Fruit fly (Drosophila melanogaster) whole organism, embryonic: Measurements from ENCODE around the gene mRpS2.

Experiments
- B-H2 ChIP-seq: fragments of 200-800 bp; sonication (Bioruptor generic); optimal IDR thresholded peaks from 2 replicates; lab custom pipeline; 2018; ENCODE audit warnings: missing biosample characterization, mild to moderate bottlenecking, missing genetic modification characterization
- BEAF-32 ChIP-seq: fragments of 200-800 bp; sonication (Bioruptor generic); optimal IDR thresholded peaks from 3 replicates; lab custom pipeline; 2017; ENCODE audit warnings: missing biosample characterization, missing genetic modification characterization, mild to moderate bottlenecking, moderate library complexity, missing genetic modification reagents
- CG11560 ChIP-seq: fragments of 200-800 bp; sonication (Bioruptor generic); IDR thresholded peaks from 3 replicates; pipeline ENCODE4 v1.3.6; 2022; ENCODE audit warnings: missing biosample characterization, missing genetic modification characterization
- CG13123 ChIP-seq: fragments of 200-800 bp; sonication (Bioruptor generic); optimal IDR thresholded peaks from 2 replicates; lab custom pipeline; 2016; ENCODE audit warnings: missing biosample characterization, missing genetic modification characterization
- CG14441 ChIP-seq: fragments of 200-800 bp; sonication (Bioruptor generic); IDR thresholded peaks from 2 replicates; pipeline ENCODE4 v1.3.6; 2022; ENCODE audit warnings: missing biosample characterization, missing genetic modification characterization
- CG2889 ChIP-seq: fragments of 200-800 bp; sonication (Bioruptor generic); IDR thresholded peaks from 3 replicates; pipeline ENCODE4 v1.3.6; 2022; ENCODE audit warnings: missing biosample characterization, missing genetic modification characterization
- CG31365 ChIP-seq: fragments of 200-800 bp; sonication (Bioruptor generic); optimal IDR thresholded peaks from 2 replicates; lab custom pipeline; 2018; ENCODE audit warnings: missing biosample characterization, mild to moderate bottlenecking, missing genetic modification characterization
- CG34376 ChIP-seq: fragments of 200-800 bp; sonication (Bioruptor generic); optimal IDR thresholded peaks from 2 replicates; lab custom pipeline; 2018; ENCODE audit warnings: missing biosample characterization, mild to moderate bottlenecking, missing genetic modification characterization
- CG42726 ChIP-seq: fragments of 200-800 bp; sonication (Bioruptor generic); IDR thresholded peaks from 2 replicates; pipeline ENCODE4 v1.3.6; 2022; ENCODE audit warnings: missing biosample characterization, missing genetic modification characterization; ENCODE audit not compliant: partially characterized antibody
- CG43689 ChIP-seq: fragments of 200-800 bp; sonication (Bioruptor generic); IDR thresholded peaks from 2 replicates; pipeline ENCODE4 v1.3.6; 2022; ENCODE audit warnings: missing biosample characterization, missing genetic modification characterization
- CG4424 ChIP-seq: fragments of 200-800 bp; sonication (Bioruptor generic); optimal IDR thresholded peaks from 3 replicates; lab custom pipeline; 2016; ENCODE audit warnings: missing biosample characterization, missing genetic modification characterization
- CG4730 ChIP-seq: fragments of 200-800 bp; sonication (Bioruptor generic); IDR thresholded peaks from 2 replicates; pipeline ENCODE4 v1.3.6; 2022; ENCODE audit warnings: missing biosample characterization, missing genetic modification characterization
- CG6683 ChIP-seq: fragments of 200-800 bp; sonication (Bioruptor generic); optimal IDR thresholded peaks from 2 replicates; lab custom pipeline; 2017; ENCODE audit warnings: missing biosample characterization, mild to moderate bottlenecking, missing genetic modification characterization, missing genetic modification reagents
- CG7372 ChIP-seq: fragments of 200-800 bp; sonication (Bioruptor generic); IDR thresholded peaks from 2 replicates; pipeline ENCODE4 v1.3.6; 2022; ENCODE audit warnings: missing biosample characterization, missing genetic modification characterization
- CG7786 ChIP-seq: fragments of 200-800 bp; sonication (Bioruptor generic); optimal IDR thresholded peaks from 2 replicates; lab custom pipeline; 2016; ENCODE audit warnings: missing biosample characterization, missing genetic modification characterization
- CG8478 ChIP-seq: fragments of >200 bp; optimal IDR thresholded peaks from 2 replicates; lab custom pipeline; 2018
- CG9727 ChIP-seq: fragments of 200-800 bp; sonication (Bioruptor generic); optimal IDR thresholded peaks from 3 replicates; lab custom pipeline; 2017; ENCODE audit warnings: missing biosample characterization, mild to moderate bottlenecking, missing genetic modification characterization
- CG9817 ChIP-seq: fragments of 200-800 bp; sonication (Bioruptor generic); optimal IDR thresholded peaks from 2 replicates; lab custom pipeline; 2018; ENCODE audit warnings: missing biosample characterization, mild to moderate bottlenecking, missing genetic modification characterization, moderate library complexity
- Eip74EF ChIP-seq, 2 experiments: fragments of 200-800 bp in 1 of 2; fragments of >200 bp in 1 of 2; sonication (Bioruptor generic) in 1 of 2; optimal IDR thresholded peaks; 2 replicates each; lab custom pipeline; 2017 to 2019; ENCODE audit warnings: missing biosample characterization in 2 of 2, missing genetic modification characterization in 2 of 2, mild to moderate bottlenecking in 1 of 2, moderate library complexity in 1 of 2
- Hr3 ChIP-seq: fragments of 200-800 bp; sonication (Bioruptor generic); optimal IDR thresholded peaks from 3 replicates; lab custom pipeline; 2016; ENCODE audit warnings: missing biosample characterization, missing genetic modification characterization
- Jarid2 ChIP-seq: fragments of 200-800 bp; sonication (Bioruptor generic); optimal IDR thresholded peaks from 3 replicates; lab custom pipeline; 2017; ENCODE audit warnings: mild to moderate bottlenecking, missing biosample characterization, missing genetic modification reagents, missing genetic modification characterization
- MTF-1 ChIP-seq: fragments of 200-800 bp; sonication (Bioruptor generic); optimal IDR thresholded peaks from 2 replicates; lab custom pipeline; 2018; ENCODE audit warnings: missing biosample characterization, mild to moderate bottlenecking, missing genetic modification characterization, borderline replicate concordance
- Myb ChIP-seq: fragments of 200-800 bp; sonication (Bioruptor generic); optimal IDR thresholded peaks from 2 replicates; lab custom pipeline; 2016; ENCODE audit warnings: missing biosample characterization, missing genetic modification characterization
- NK7.1 ChIP-seq: fragments of 200-800 bp; sonication (Bioruptor generic); optimal IDR thresholded peaks from 3 replicates; lab custom pipeline; 2016; ENCODE audit warnings: missing biosample characterization, missing genetic modification characterization
- Sry-β ChIP-seq: fragments of 200-800 bp; sonication (Bioruptor generic); optimal IDR thresholded peaks from 2 replicates; lab custom pipeline; 2018; ENCODE audit warnings: missing biosample characterization, mild to moderate bottlenecking, missing genetic modification characterization, moderate library complexity
- Ssrp ChIP-seq: fragments of 200-800 bp; sonication (Bioruptor generic); optimal IDR thresholded peaks from 2 replicates; lab custom pipeline; 2018; ENCODE audit warnings: missing biosample characterization, mild to moderate bottlenecking, missing genetic modification characterization, moderate library complexity
- ab ChIP-seq: fragments of 200-800 bp; sonication (Bioruptor generic); optimal IDR thresholded peaks from 2 replicates; lab custom pipeline; 2016; ENCODE audit warnings: missing biosample characterization, missing genetic modification characterization
- abd-A ChIP-seq: fragments of 200-800 bp; sonication (Bioruptor generic); optimal IDR thresholded peaks from 3 replicates; lab custom pipeline; 2019; ENCODE audit warnings: missing biosample characterization, mild to moderate bottlenecking, missing genetic modification characterization, moderate library complexity
- ems ChIP-seq: fragments of 200-800 bp; sonication (Bioruptor generic); optimal IDR thresholded peaks from 3 replicates; lab custom pipeline; 2016; ENCODE audit warnings: missing biosample characterization, missing genetic modification characterization
- fu2 ChIP-seq: fragments of 200-800 bp; sonication (Bioruptor generic); optimal IDR thresholded peaks from 2 replicates; lab custom pipeline; 2016; ENCODE audit warnings: missing biosample characterization, missing genetic modification characterization
- hb ChIP-seq: fragments of 200-800 bp; sonication (Bioruptor generic); IDR thresholded peaks from 3 replicates; pipeline ENCODE4 v1.3.6; 2022; ENCODE audit warnings: missing biosample characterization, missing genetic modification characterization; ENCODE audit not compliant: partially characterized antibody
- jumu ChIP-seq: fragments of 200-800 bp; sonication (Bioruptor generic); optimal IDR thresholded peaks from 3 replicates; lab custom pipeline; 2016; ENCODE audit warnings: missing biosample characterization, missing genetic modification characterization
- lola ChIP-seq, 3 experiments: fragments of >200 bp in 2 of 3; fragments of 200-800 bp in 1 of 3; sonication (Bioruptor generic) in 1 of 3; optimal IDR thresholded peaks; 2 replicates each; lab custom pipeline; 2017 to 2019; ENCODE audit warnings: missing biosample characterization in 3 of 3, missing genetic modification characterization in 3 of 3, mild to moderate bottlenecking in 1 of 3, moderate library complexity in 1 of 3
- lov ChIP-seq, 2 experiments: fragments of 200-800 bp in 1 of 2; fragments of >200 bp in 1 of 2; sonication (Bioruptor generic) in 1 of 2; IDR thresholded peaks in 1 of 2; optimal IDR thresholded peaks in 1 of 2; 2 replicates in 1 of 2; 3 replicates in 1 of 2; pipeline versions ENCODE4 v1.3.6 to Lab custom; 2017 to 2022; ENCODE audit warnings: missing biosample characterization in 1 of 2, missing genetic modification characterization in 1 of 2
- mam ChIP-seq: fragments of 200-800 bp; sonication (Bioruptor generic); optimal IDR thresholded peaks from 3 replicates; lab custom pipeline; 2016; ENCODE audit warnings: missing biosample characterization, missing genetic modification characterization
- nerfin-1 ChIP-seq: fragments of 200-800 bp; sonication (Bioruptor generic); optimal IDR thresholded peaks from 3 replicates; lab custom pipeline; 2019; ENCODE audit warnings: missing biosample characterization, mild to moderate bottlenecking, missing genetic modification characterization, moderate library complexity
- otp ChIP-seq: fragments of 200-800 bp; sonication (Bioruptor generic); IDR thresholded peaks from 3 replicates; pipeline ENCODE4, ENCODE4 v1.3.6; 2022; ENCODE audit warnings: missing biosample characterization, missing genetic modification characterization
- p53 ChIP-seq: fragments of 200-800 bp; sonication (Bioruptor generic); optimal IDR thresholded peaks from 2 replicates; lab custom pipeline; 2016; ENCODE audit warnings: missing biosample characterization, missing genetic modification characterization
- pan ChIP-seq, 4 experiments: fragments of >200 bp in 3 of 4; fragments of 200-800 bp in 1 of 4; sonication (Bioruptor generic) in 1 of 4; optimal IDR thresholded peaks in 3 of 4; IDR thresholded peaks in 1 of 4; 2 replicates each; pipeline versions ENCODE4 v1.3.6 to Lab custom; 2017 to 2022; ENCODE audit warnings: missing biosample characterization in 2 of 4, missing genetic modification characterization in 2 of 4, mixed read lengths in 1 of 4
- salm ChIP-seq: fragments of 200-800 bp; sonication (Bioruptor generic); optimal IDR thresholded peaks from 2 replicates; lab custom pipeline; 2018; ENCODE audit warnings: missing biosample characterization, mild to moderate bottlenecking, missing genetic modification characterization
- sisA ChIP-seq: fragments of 200-800 bp; sonication (Bioruptor generic); IDR thresholded peaks from 2 replicates; pipeline ENCODE4 v1.3.6; 2022; ENCODE audit warnings: missing biosample characterization, missing genetic modification characterization
- so ChIP-seq: fragments of 200-800 bp; sonication (Bioruptor generic); IDR thresholded peaks from 3 replicates; pipeline ENCODE4 v1.3.6; 2022; ENCODE audit warnings: missing biosample characterization, missing genetic modification characterization
- sob ChIP-seq: fragments of 200-800 bp; sonication (Bioruptor generic); IDR thresholded peaks from 2 replicates; pipeline ENCODE4 v1.3.6; 2022; ENCODE audit warnings: missing biosample characterization, missing genetic modification characterization
- sug ChIP-seq: fragments of 200-800 bp; optimal IDR thresholded peaks from 2 replicates; lab custom pipeline; 2019; ENCODE audit warnings: missing biosample characterization, mild to moderate bottlenecking, missing genetic modification characterization, moderate library complexity
- tio ChIP-seq: fragments of 200-800 bp; sonication (Bioruptor generic); optimal IDR thresholded peaks from 2 replicates; lab custom pipeline; 2017; ENCODE audit warnings: missing biosample characterization, missing genetic modification characterization, inconsistent platforms
- unpg ChIP-seq: fragments of 200-800 bp; sonication (Bioruptor generic); optimal IDR thresholded peaks from 3 replicates; lab custom pipeline; 2018; ENCODE audit warnings: missing biosample characterization, mild to moderate bottlenecking, missing genetic modification characterization, moderate library complexity
- wdn ChIP-seq: fragments of 200-800 bp; sonication (Bioruptor generic); IDR thresholded peaks from 2 replicates; pipeline ENCODE4 v1.3.6; 2022; ENCODE audit warnings: missing biosample characterization, missing genetic modification characterization
- wor ChIP-seq: fragments of 200-800 bp; sonication (Bioruptor generic); IDR thresholded peaks from 2 replicates; pipeline ENCODE4 v1.3.6; 2022; ENCODE audit warnings: missing biosample characterization, missing genetic modification characterization

Gene mRpS2

dm6 chr2L:4847191-4847853 lies 2.9 kb downstream of the mRpS2 start, which contains the start of the genes mxt and CG11927 (continued):
- TF ChIP-seq sug (tag; lab: Kevin White, UChicago), result peak; percentile 49
- no peak for TF ChIP-seq Eip74EF (GFP tag; optimal IDR thresholded peaks at IDR 0.05; lab: Kevin White, UChicago)
- peak; percentile 86 for TF ChIP-seq BEAF-32 (GFP tag; lab: Kevin White, UChicago)
- TF ChIP-seq unpg (GFP tag; lab: Kevin White, UChicago), result no peak
- TF ChIP-seq CG9727, result peak; percentile 33
- no peak for TF ChIP-seq NK7.1 (GFP tag; lab: Kevin White, UChicago)
- no peak for TF ChIP-seq so
- TF ChIP-seq CG8478 (lab: Kevin White, UChicago), result no peak
- TF ChIP-seq CG13123 (GFP tag; lab: Kevin White, UChicago), result no peak
- no peak for TF ChIP-seq Jarid2 (GFP tag; lab: Kevin White, UChicago)
- no peak for TF ChIP-seq CG34376 (GFP tag; lab: Kevin White, UChicago)
- peak; percentile 55 for TF ChIP-seq CG9817 (tag; lab: Kevin White, UChicago)
- no peak for TF ChIP-seq abd-A (tag; lab: Kevin White, UChicago)
- TF ChIP-seq CG4424 (GFP tag; lab: Kevin White, UChicago), result peak; percentile 57
- no peak for TF ChIP-seq Ssrp (tag; lab: Kevin White, UChicago)
- no peak for TF ChIP-seq CG43689
- TF ChIP-seq fu2, result peak; percentile 24
- peak; percentile 67 for TF ChIP-seq mam (GFP tag; lab: Kevin White, UChicago)
- TF ChIP-seq pan (optimal IDR thresholded peaks at IDR 0.05; lab: Kevin White, UChicago), result no peak
- TF ChIP-seq pan (GFP tag; optimal IDR thresholded peaks at IDR 0.05 in 1 of 2, IDR thresholded peaks at IDR 0.05 in 1 of 2), result peak in 1 of 2 experiments; percentile 68
- no peak for TF ChIP-seq jumu (GFP tag; lab: Kevin White, UChicago)
- TF ChIP-seq ab (GFP tag; lab: Kevin White, UChicago), result no peak
- TF ChIP-seq CG4730 (GFP tag; lab: Robert Waterston, UW), result no peak
- peak; percentile 44 for TF ChIP-seq Myb (GFP tag; lab: Kevin White, UChicago)
- TF ChIP-seq CG42726 (GFP tag; lab: Robert Waterston, UW), result peak; percentile 85; the same call in 1 of the 2 replicates
- peak; percentile 25 for TF ChIP-seq CG7786 (GFP tag; lab: Kevin White, UChicago)
- no peak for TF ChIP-seq wor
- TF ChIP-seq hb (GFP tag; lab: Robert Waterston, UW), result peak; percentile 75
- peak; percentile 51 for TF ChIP-seq sisA (GFP tag; lab: Robert Waterston, UW)
- TF ChIP-seq otp (GFP tag; lab: Robert Waterston, UW), result 0 out of 3 replicates have a peak, but pooled peaks have one; percentile 15
- no peak for TF ChIP-seq MTF-1 (GFP tag; lab: Kevin White, UChicago)
- no peak for TF ChIP-seq p53 (GFP tag; lab: Kevin White, UChicago)
- peak in 1 of 3 experiments; percentile 35 for TF ChIP-seq lola (GFP tag; optimal IDR thresholded peaks at IDR 0.05; lab: Kevin White, UChicago)
- no peak for TF ChIP-seq CG11560 (tag; lab: Robert Waterston, UW)
- TF ChIP-seq nerfin-1 (tag; lab: Kevin White, UChicago), result no peak
- 0 out of 2 replicates have a peak, but pooled peaks have one; percentile 40 for TF ChIP-seq CG14441 (GFP tag; lab: Robert Waterston, UW)
- peak; percentile 52 for TF ChIP-seq Hr3 (GFP tag; lab: Kevin White, UChicago)
- peak; percentile 88 for TF ChIP-seq Sry-β (GFP tag; lab: Kevin White, UChicago)
- no peak for TF ChIP-seq tio
- TF ChIP-seq wdn (GFP tag; lab: Robert Waterston, UW), result 0 out of 2 replicates have a peak, but pooled peaks have one; percentile 32
- peak; percentile 48; the same call in 1 of the 2 replicates for TF ChIP-seq sob
- TF ChIP-seq ems, result no peak
- TF ChIP-seq salm (tag; lab: Kevin White, UChicago), result no peak
- TF ChIP-seq CG2889 (GFP tag; lab: Robert Waterston, UW), result no peak
- TF ChIP-seq CG31365 (tag; lab: Kevin White, UChicago), result no peak
- TF ChIP-seq CG6683 (GFP tag; lab: Kevin White, UChicago), result no peak
- TF ChIP-seq lov (optimal IDR thresholded peaks at IDR 0.05; lab: Kevin White, UChicago), result no peak
- TF ChIP-seq lov (GFP tag; IDR thresholded peaks at IDR 0.05; lab: Robert Waterston, UW), result no peak
- peak; percentile 22 for TF ChIP-seq B-H2 (GFP tag; lab: Kevin White, UChicago)
- TF ChIP-seq CG7372, result no peak
